Worm (Caenorhabditis elegans) whole organism, midembryonic: ENCODE measurements around the gene math-9.

Experiments
- T22C8.4 ChIP-seq: fragments of 200-800 bp; sonication (Bioruptor generic); IDR thresholded peaks from 2 replicates; pipeline ENCODE4 v1.3.6; 2022; ENCODE audit warnings: missing genetic modification characterization, missing compliant biosample characterization
- flt-1 ChIP-seq: fragments of 200-800 bp; sonication (Bioruptor generic); IDR thresholded peaks from 2 replicates; pipeline ENCODE4 v1.3.6; 2022; ENCODE audit warnings: missing genetic modification characterization, missing compliant biosample characterization
- med-1 ChIP-seq: sonication (generic microtip); optimal IDR thresholded peaks from 2 replicates; lab custom pipeline; 2017; ENCODE audit warnings: missing genetic modification characterization, mild to moderate bottlenecking, missing compliant biosample characterization, antibody characterized with exemption, missing genetic modification reagents; ENCODE audit not compliant: insufficient read depth
- ref-1 ChIP-seq: fragments of 200-800 bp; sonication (Bioruptor generic); conservative IDR thresholded peaks from 2 replicates; pipeline ENCODE4 v1.3.6; 2022; ENCODE audit warnings: missing genetic modification reagents, missing genetic modification characterization, missing compliant biosample characterization

ce11 chrII:1899934-1900333, 9.4 kb upstream of the math-9 start, which contains the start of gene math-24:
- TF ChIP-seq ref-1 (GFP tag; lab: Robert Waterston, UW), result no peak
- no peak for TF ChIP-seq flt-1 (GFP tag; lab: Robert Waterston, UW)
- TF ChIP-seq T22C8.4 (GFP tag; lab: Robert Waterston, UW), result no peak
- no peak for TF ChIP-seq med-1 (GFP tag; lab: Kevin White, UChicago)
